Worm (Caenorhabditis elegans): Measurements from ENCODE around the gene Y57E12AL.2.

Gene Y57E12AL.2

ce11 chrV:7060396-7060795, 2.5 kb downstream of the Y57E12AL.2 start, which contains the start of the genes Y57E12AL.6 and Y57E12AL.1 (continued):
- TF ChIP-seq fkh-8 (tag; optimal IDR thresholded peaks at IDR 0.05) (peak; percentile 75), tbx-2 (tag; optimal IDR thresholded peaks at IDR 0.05) (peak; percentile 83), lin-39 (tag; optimal IDR thresholded peaks at IDR 0.05) (peak; percentile 39), C16A3.4 (tag; optimal IDR thresholded peaks at IDR 0.05) (peak; percentile 89), unc-130 (tag; optimal IDR thresholded peaks at IDR 0.05) (peak; percentile 89), pag-3 (tag; optimal IDR thresholded peaks at IDR 0.05; ENCODE audit: borderline replicate concordance, insufficient read depth) (no peak), irx-1 (tag; optimal IDR thresholded peaks at IDR 0.05) (peak; percentile 71), aha-1 (tag; optimal IDR thresholded peaks at IDR 0.05) (no peak), ztf-4 (tag; optimal IDR thresholded peaks at IDR 0.05) (peak; percentile 43), isw-1 (GFP tag; IDR thresholded peaks at IDR 0.05) (peak; percentile 60), fos-1 (tag; optimal IDR thresholded peaks at IDR 0.05) (no peak), nhr-19 (GFP tag; conservative IDR thresholded peaks at IDR 0.05) (peak; percentile 85), lin-35 (GFP tag; optimal IDR thresholded peaks at IDR 0.05) (peak; percentile 81 to 92), snpc-4 (tag; optimal IDR thresholded peaks at IDR 0.05) (peak; percentile 89), ceh-90 (tag; optimal IDR thresholded peaks at IDR 0.05) (no peak), unc-62 (GFP tag; optimal IDR thresholded peaks at IDR 0.05) (no peak), swsn-7 (tag; optimal IDR thresholded peaks at IDR 0.05) (peak; percentile 86), ztf-11 (tag; optimal IDR thresholded peaks at IDR 0.05) (no peak), lir-3 (tag; optimal IDR thresholded peaks at IDR 0.05; ENCODE audit: poor library complexity) (peak; percentile 41), ets-5 (GFP tag; IDR thresholded peaks at IDR 0.05) (no peak), nhr-76 (tag; optimal IDR thresholded peaks at IDR 0.05) (no peak), hlh-17 (GFP tag; optimal IDR thresholded peaks at IDR 0.05; ENCODE audit: borderline replicate concordance) (no peak), fkh-10 (GFP tag; optimal IDR thresholded peaks at IDR 0.05) (peak; percentile 30), alr-1 (tag; optimal IDR thresholded peaks at IDR 0.05; ENCODE audit: borderline replicate concordance) (no peak), nhr-28 (tag; optimal IDR thresholded peaks at IDR 0.05) (no peak), efl-1 (optimal IDR thresholded peaks at IDR 0.05) (peak; percentile 85 to 86), efl-1 (GFP tag; optimal IDR thresholded peaks at IDR 0.05 in 1 of 2) (peak; percentile 81 to 98), zip-4 (GFP tag; optimal IDR thresholded peaks at IDR 0.05) (no peak), ces-1 (GFP tag; optimal IDR thresholded peaks at IDR 0.05) (no peak), hlh-4 (tag; optimal IDR thresholded peaks at IDR 0.05) (no peak), dpl-1 (GFP tag; optimal IDR thresholded peaks at IDR 0.05) (peak; percentile 77 to 87 (median 84)), nhr-12 (tag; optimal IDR thresholded peaks at IDR 0.05) (no peak), nhr-11 (tag; optimal IDR thresholded peaks at IDR 0.05) (peak; percentile 39), nhr-77 (tag; optimal IDR thresholded peaks at IDR 0.05) (peak; percentile 49), C04F5.9 (tag; optimal IDR thresholded peaks at IDR 0.05) (no peak), lin-14 (GFP tag; optimal IDR thresholded peaks at IDR 0.05) (peak; percentile 87), lin-13 (GFP tag; optimal IDR thresholded peaks at IDR 0.05) (peak; percentile 75), lsy-2 (tag; optimal IDR thresholded peaks at IDR 0.05) (peak; percentile 83 to 87), efl-3 (GFP tag; optimal IDR thresholded peaks at IDR 0.05) (no peak), F16B12.6 (tag; optimal IDR thresholded peaks at IDR 0.05) (peak; percentile 41), sox-4 (tag; optimal IDR thresholded peaks at IDR 0.05) (peak; percentile 61)

DNA sequence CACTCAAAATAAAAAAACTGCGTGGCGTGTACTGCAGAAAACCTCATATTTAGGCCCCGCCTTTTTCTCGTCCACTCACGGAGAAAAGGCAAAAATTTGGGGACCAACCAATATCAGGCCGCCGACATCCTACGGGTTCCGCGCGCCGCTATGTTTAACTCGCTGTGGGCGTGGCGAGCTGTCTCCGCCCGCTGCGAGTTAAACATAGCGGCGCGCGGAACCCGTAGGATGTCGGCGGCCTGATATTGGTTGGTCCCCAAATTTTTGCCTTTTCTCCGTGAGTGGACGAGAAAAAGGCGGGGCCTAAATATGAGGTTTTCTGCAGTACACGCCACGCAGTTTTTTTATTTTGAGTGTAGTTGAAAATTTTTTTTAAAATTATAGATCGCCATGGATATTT, 4.9 kb downstream of the Y57E12AL.2 start, which contains the start of gene tmem-258:
Gene tmem-258 (plus strand): TSS at position 385 of the 400 bp plus-strand sequence.
- TF ChIP-seq snpc-4 (tag; optimal IDR thresholded peaks at IDR 0.05): peak; percentile 42

DNA sequence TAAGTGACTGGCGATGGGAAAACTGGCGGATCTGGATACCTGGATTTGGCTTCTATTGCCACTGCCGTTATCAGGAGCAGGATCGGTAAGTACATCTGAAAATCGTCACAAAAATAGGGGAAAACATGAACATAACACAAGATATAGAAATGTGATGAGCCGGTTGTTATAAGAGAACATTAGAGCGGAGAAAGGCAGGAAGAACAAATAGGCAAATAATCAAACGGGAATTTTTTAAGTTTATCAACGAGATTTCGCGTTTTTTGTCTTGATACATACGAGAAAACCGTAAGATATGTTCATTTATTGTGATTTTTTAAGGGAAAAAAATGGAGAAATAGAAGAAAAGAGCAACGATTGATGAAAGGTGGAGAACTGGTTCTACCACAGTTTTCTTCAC, 7.3 kb downstream of the Y57E12AL.2 start, which contains the start of gene Y57E12AR.1:
Gene Y57E12AR.1 (minus strand): TSS at position 101 of the 400 bp plus-strand sequence.
- no peak for TF ChIP-seq ceh-88 (GFP tag; IDR thresholded peaks at IDR 0.05)
- TF ChIP-seq swsn-7 (tag; optimal IDR thresholded peaks at IDR 0.05): no peak
- no peak for TF ChIP-seq ztf-4 (tag; optimal IDR thresholded peaks at IDR 0.05)
- TF ChIP-seq ceh-63 (GFP tag; optimal IDR thresholded peaks at IDR 0.05): no peak
- no peak for TF ChIP-seq skn-1 (tag; optimal IDR thresholded peaks at IDR 0.05)
- TF ChIP-seq irx-1 (tag; optimal IDR thresholded peaks at IDR 0.05): no peak
- no peak for TF ChIP-seq xbp-1 (tag; optimal IDR thresholded peaks at IDR 0.05)
- TF ChIP-seq hpl-2 (GFP tag; optimal IDR thresholded peaks at IDR 0.05): no peak
- TF ChIP-seq egl-27 (tag; optimal IDR thresholded peaks at IDR 0.05): no peak
- TF ChIP-seq grh-1 (GFP tag; IDR thresholded peaks at IDR 0.05): no peak
- no peak for TF ChIP-seq ceh-8 (GFP tag; optimal IDR thresholded peaks at IDR 0.05)
- TF ChIP-seq ces-1 (GFP tag; optimal IDR thresholded peaks at IDR 0.05): no peak
- TF ChIP-seq mdl-1 (tag; optimal IDR thresholded peaks at IDR 0.05): no peak
- TF ChIP-seq snpc-4 (tag; optimal IDR thresholded peaks at IDR 0.05): no peak
- no peak for TF ChIP-seq C04F5.9 (tag; optimal IDR thresholded peaks at IDR 0.05)
- no peak for TF ChIP-seq fos-1 (tag; optimal IDR thresholded peaks at IDR 0.05)

Measured in whole organism, L1 larva.